Worm (Caenorhabditis elegans): ENCODE measurements around the gene T22H9.1.

The T22H9.1 gene

ce11 chrV:404210-404669, 44.7 kb downstream of the T22H9.1 start, which contains the start of gene nhr-252:
nhr-252 (plus strand) TSS chrV:404619.
- no peak for TF ChIP-seq cebp-1 (GFP tag; IDR thresholded peaks at IDR 0.05)
- TF ChIP-seq cebp-1 (tag; optimal IDR thresholded peaks at IDR 0.05): no peak
- no peak for TF ChIP-seq Y53G8AR.9 (GFP tag; conservative IDR thresholded peaks at IDR 0.05)
- TF ChIP-seq nhr-120 (GFP tag; IDR thresholded peaks at IDR 0.05): no peak
- TF ChIP-seq ceh-27 (GFP tag; optimal IDR thresholded peaks at IDR 0.05): no peak
- no peak for TF ChIP-seq dox-1 (GFP tag; IDR thresholded peaks at IDR 0.05)
- no peak for TF ChIP-seq lin-54 (GFP tag; optimal IDR thresholded peaks at IDR 0.05)
- no peak for TF ChIP-seq nhr-27 (tag; optimal IDR thresholded peaks at IDR 0.05)
- no peak for TF ChIP-seq ekl-4 (GFP tag; IDR thresholded peaks at IDR 0.05)
- no peak for TF ChIP-seq madf-10 (tag; optimal IDR thresholded peaks at IDR 0.05)

ce11 chrV:412820-413219, 53.3 kb downstream of the T22H9.1 start:
- no peak for TF ChIP-seq gei-17 (GFP tag; optimal IDR thresholded peaks at IDR 0.05)
- TF ChIP-seq ceh-100 (GFP tag; IDR thresholded peaks at IDR 0.05): no peak
- no peak for TF ChIP-seq snpc-1.1 (tag; optimal IDR thresholded peaks at IDR 0.05; ENCODE audit: insufficient read depth)
- no peak for TF ChIP-seq lsl-1 (GFP tag; optimal IDR thresholded peaks at IDR 0.05)
- no peak for TF ChIP-seq mel-28 (tag; optimal IDR thresholded peaks at IDR 0.05; ENCODE audit: borderline replicate concordance)
- TF ChIP-seq F33H1.4 (GFP tag; IDR thresholded peaks at IDR 0.05): no peak
- no peak for TF ChIP-seq ztf-26 (tag; optimal IDR thresholded peaks at IDR 0.05)
- no peak for TF ChIP-seq madf-8 (GFP tag; conservative IDR thresholded peaks at IDR 0.05)
- no peak for TF ChIP-seq efl-1 (GFP tag; optimal IDR thresholded peaks at IDR 0.05)
- TF ChIP-seq snpc-3.4 (tag; optimal IDR thresholded peaks at IDR 0.05): no peak
- no peak for TF ChIP-seq athp-1 (tag; optimal IDR thresholded peaks at IDR 0.05)
- TF ChIP-seq attf-6 (GFP tag; IDR thresholded peaks at IDR 0.05): no peak
- TF ChIP-seq hmg-1.2 (GFP tag; IDR thresholded peaks at IDR 0.05): no peak
- no peak for TF ChIP-seq ama-1 (optimal IDR thresholded peaks at IDR 0.05)
- TF ChIP-seq ama-1 (GFP tag; optimal IDR thresholded peaks at IDR 0.05): no peak
- no peak for TF ChIP-seq lin-40 (tag; optimal IDR thresholded peaks at IDR 0.05)
- no peak for TF ChIP-seq nhr-120 (GFP tag; IDR thresholded peaks at IDR 0.05)

All from whole organism, young adult.